Fruit fly (Drosophila melanogaster) whole organism, prepupa: Measurements from ENCODE around the gene CG10035.

Experiments used
- Blimp-1 ChIP-seq: fragments of 200-800 bp; sonication (Bioruptor generic); optimal IDR thresholded peaks from 3 replicates; lab custom pipeline; 2017; ENCODE audit warnings: missing biosample characterization, missing genetic modification characterization, mild to moderate bottlenecking, moderate library complexity, missing genetic modification reagents
- CG1621 ChIP-seq: fragments of 200-800 bp; sonication (Bioruptor generic); optimal IDR thresholded peaks from 3 replicates; lab custom pipeline; 2018; ENCODE audit warnings: missing biosample characterization, mild to moderate bottlenecking, missing genetic modification characterization
- CG31627 ChIP-seq: fragments of 200-800 bp; sonication (Bioruptor generic); optimal IDR thresholded peaks from 3 replicates; lab custom pipeline; 2016; ENCODE audit warnings: missing biosample characterization, missing genetic modification characterization
- CG6163 ChIP-seq: fragments of 200-800 bp; sonication (Bioruptor generic); IDR thresholded peaks from 3 replicates; pipeline ENCODE4 v1.3.6; 2022; ENCODE audit warnings: missing biosample characterization, missing genetic modification characterization
- CG6854 ChIP-seq: fragments of 200-800 bp; sonication (Bioruptor generic); optimal IDR thresholded peaks from 2 replicates; lab custom pipeline; 2017; ENCODE audit warnings: missing biosample characterization, mild to moderate bottlenecking, missing genetic modification characterization
- CG8319 ChIP-seq: fragments of 200-800 bp; sonication (Bioruptor generic); optimal IDR thresholded peaks from 3 replicates; lab custom pipeline; 2016; ENCODE audit warnings: missing biosample characterization, missing genetic modification characterization
- CG8632 ChIP-seq: fragments of 200-800 bp; sonication (Bioruptor generic); optimal IDR thresholded peaks from 3 replicates; lab custom pipeline; 2016; ENCODE audit warnings: missing biosample characterization, missing genetic modification characterization
- Eip78C ChIP-seq: fragments of 200-800 bp; sonication (Bioruptor generic); peaks from one replicate; lab custom pipeline; 2016; ENCODE audit warnings: missing biosample characterization, missing genetic modification characterization
- esn ChIP-seq: fragments of 200-800 bp; sonication (Bioruptor generic); optimal IDR thresholded peaks from 2 replicates; lab custom pipeline; 2016; ENCODE audit warnings: missing biosample characterization, mild to moderate bottlenecking, missing genetic modification characterization, moderate library complexity
- fd85E ChIP-seq: fragments of 200-800 bp; sonication (Bioruptor generic); optimal IDR thresholded peaks from 3 replicates; lab custom pipeline; 2016; ENCODE audit warnings: missing biosample characterization, missing genetic modification characterization
- pdm3 ChIP-seq: fragments of 200-800 bp; sonication (Bioruptor generic); optimal IDR thresholded peaks from 3 replicates; lab custom pipeline; 2016; ENCODE audit warnings: missing biosample characterization, missing genetic modification characterization

DNA sequence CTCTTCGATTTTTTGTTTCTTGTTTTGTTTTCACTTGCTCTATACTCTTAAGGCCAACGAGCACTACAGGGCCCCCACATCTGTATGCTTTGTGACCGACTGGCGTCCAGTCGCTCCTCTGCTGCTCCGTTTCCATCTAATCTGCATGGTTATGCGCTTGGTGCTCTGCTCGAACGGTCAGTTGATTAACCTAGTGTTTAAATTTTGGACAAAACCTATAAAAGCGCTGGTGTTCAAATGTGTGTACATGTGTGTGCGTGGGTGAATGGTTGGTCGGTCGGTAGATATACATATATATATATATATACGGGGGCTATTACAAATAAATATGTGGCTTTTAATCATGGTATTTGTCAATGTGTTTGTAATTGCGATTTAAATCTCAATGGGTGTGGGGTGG is 41.5 kb upstream of the CG10035 start:
- TF ChIP-seq CG31627 (GFP tag; lab: Kevin White, UChicago) (no peak), CG6854 (no peak), Blimp-1 (no peak), fd85E (GFP tag; lab: Kevin White, UChicago) (no peak), CG8632 (GFP tag; lab: Kevin White, UChicago) (no peak), CG1621 (no peak), CG6163 (GFP tag; lab: Robert Waterston, UW) (no peak), esn (GFP tag; lab: Kevin White, UChicago) (no peak), pdm3 (GFP tag; lab: Kevin White, UChicago) (no peak), CG8319 (no peak), Eip78C (GFP tag; lab: Kevin White, UChicago) (no peak)
